Fruit fly (Drosophila melanogaster) whole organism, wandering third instar larva: ENCODE measurements around the gene simj.

Experiments
- Abd-B ChIP-seq: fragments of >200 bp; optimal IDR thresholded peaks from 2 replicates; lab custom pipeline; 2017; ENCODE audit warnings: missing biosample characterization, missing genetic modification characterization
- CG32264 ChIP-seq: fragments of 200-800 bp; sonication (Bioruptor generic); optimal IDR thresholded peaks from 2 replicates; lab custom pipeline; 2016; ENCODE audit warnings: missing biosample characterization, missing genetic modification characterization
- CG9705 ChIP-seq: fragments of 200-800 bp; sonication (Bioruptor generic); optimal IDR thresholded peaks from 2 replicates; lab custom pipeline; 2018; ENCODE audit warnings: missing biosample characterization, mild to moderate bottlenecking, missing genetic modification characterization
- CrebA ChIP-seq: fragments of 200-800 bp; sonication (Bioruptor generic); optimal IDR thresholded peaks from 2 replicates; lab custom pipeline; 2016; ENCODE audit warnings: missing biosample characterization, mild to moderate bottlenecking, missing genetic modification characterization, borderline replicate concordance
- Dfd ChIP-seq: fragments of >200 bp; optimal IDR thresholded peaks from 2 replicates; lab custom pipeline; 2017; ENCODE audit warnings: missing biosample characterization, missing genetic modification characterization
- Dif ChIP-seq: fragments of 200-275, 200-300 bp; sonication (Bioruptor generic); optimal IDR thresholded peaks from 2 replicates; lab custom pipeline; 2018; ENCODE audit warnings: missing biosample characterization, missing genetic modification characterization; ENCODE audit not compliant: partially characterized antibody
- GATAd ChIP-seq: sonication (Bioruptor generic); optimal IDR thresholded peaks from 2 replicates; lab custom pipeline; 2016; ENCODE audit warnings: missing biosample characterization, missing genetic modification characterization
- HLH106 ChIP-seq: fragments of 200-800 bp; optimal IDR thresholded peaks from 3 replicates; lab custom pipeline; 2019; ENCODE audit warnings: missing biosample characterization, mild to moderate bottlenecking, missing genetic modification characterization, moderate library complexity
- Hnf4 ChIP-seq: fragments of 200-800 bp; sonication (Bioruptor generic); optimal IDR thresholded peaks from 2 replicates; lab custom pipeline; 2016; ENCODE audit warnings: missing biosample characterization, mild to moderate bottlenecking, missing genetic modification characterization
- Hr78 ChIP-seq: fragments of >200 bp; optimal IDR thresholded peaks from 2 replicates; lab custom pipeline; 2017; ENCODE audit warnings: missing biosample characterization, missing genetic modification characterization
- Hr83 ChIP-seq: fragments of 200-300 bp; sonication (Bioruptor generic); optimal IDR thresholded peaks from 2 replicates; lab custom pipeline; 2016; ENCODE audit warnings: missing biosample characterization, mild to moderate bottlenecking, missing genetic modification characterization, moderate library complexity; ENCODE audit not compliant: poor library complexity, severe bottlenecking
- Jra ChIP-seq: sonication (Bioruptor generic); optimal IDR thresholded peaks from 2 replicates; lab custom pipeline; 2016; ENCODE audit warnings: missing biosample characterization, missing genetic modification characterization
- Mio ChIP-seq: sonication (Bioruptor generic); optimal IDR thresholded peaks from 2 replicates; lab custom pipeline; 2016; ENCODE audit warnings: missing biosample characterization, missing genetic modification characterization
- Myc ChIP-seq: fragments of >200 bp; optimal IDR thresholded peaks from 2 replicates; lab custom pipeline; 2017
- N ChIP-seq: fragments of >200 bp; optimal IDR thresholded peaks from 2 replicates; lab custom pipeline; 2018; ENCODE audit warnings: missing biosample characterization, missing external identifiers, missing genetic modification characterization
- OdsH ChIP-seq: fragments of 200-800 bp; sonication (Bioruptor generic); optimal IDR thresholded peaks from 2 replicates; lab custom pipeline; 2016; ENCODE audit warnings: missing biosample characterization, mild to moderate bottlenecking, missing genetic modification characterization
- Rel ChIP-seq, 2 experiments: fragments of 200-800 bp; sonication (Bioruptor generic) in 1 of 2; optimal IDR thresholded peaks; 2 replicates in 1 of 2; 3 replicates in 1 of 2; lab custom pipeline; 2016 to 2019; ENCODE audit warnings: mild to moderate bottlenecking in 2 of 2, missing biosample characterization in 2 of 2, missing genetic modification characterization in 2 of 2, moderate library complexity in 1 of 2
- Sp1 ChIP-seq: fragments of 200-800 bp; sonication (Bioruptor generic); optimal IDR thresholded peaks from 3 replicates; lab custom pipeline; 2019; ENCODE audit warnings: missing biosample characterization, mild to moderate bottlenecking, missing genetic modification characterization, moderate library complexity
- Vsx2 ChIP-seq: fragments of 200-300, 225-300 bp; sonication (Bioruptor generic); optimal IDR thresholded peaks from 2 replicates; lab custom pipeline; 2018; ENCODE audit warnings: missing biosample characterization, missing genetic modification characterization; ENCODE audit not compliant: partially characterized antibody
- br ChIP-seq: fragments of 200-800 bp; sonication (Bioruptor generic); optimal IDR thresholded peaks from 2 replicates; lab custom pipeline; 2016; ENCODE audit warnings: missing biosample characterization, missing genetic modification characterization
- brk ChIP-seq: fragments of 200-800 bp; sonication (Bioruptor generic); optimal IDR thresholded peaks from 2 replicates; lab custom pipeline; 2016; ENCODE audit warnings: missing biosample characterization, mild to moderate bottlenecking, missing genetic modification characterization
- dl ChIP-seq, 2 experiments: fragments of 175-275, 200-275 bp in 1 of 2; fragments of 200-275 bp in 1 of 2; sonication (Bioruptor generic); optimal IDR thresholded peaks; lab custom pipeline; 2018; ENCODE audit warnings: mild to moderate bottlenecking in 2 of 2, missing biosample characterization in 2 of 2, missing genetic modification characterization in 2 of 2, moderate library complexity in 2 of 2; ENCODE audit not compliant: partially characterized antibody in 2 of 2, insufficient read depth in 1 of 2
- dmrt93B ChIP-seq: fragments of 200-800 bp; sonication (Bioruptor generic); optimal IDR thresholded peaks from 2 replicates; lab custom pipeline; 2018; ENCODE audit warnings: missing biosample characterization, mild to moderate bottlenecking, missing genetic modification characterization
- dsf ChIP-seq: sonication (Bioruptor generic); optimal IDR thresholded peaks from 2 replicates; lab custom pipeline; 2016; ENCODE audit warnings: missing biosample characterization, missing genetic modification characterization, borderline replicate concordance
- ey ChIP-seq: fragments of 200-800 bp; sonication (Bioruptor generic); optimal IDR thresholded peaks from 2 replicates; lab custom pipeline; 2016; ENCODE audit warnings: missing biosample characterization, missing genetic modification characterization
- foxo ChIP-seq, 2 experiments: fragments of 200-800 bp; sonication (Bioruptor generic); optimal IDR thresholded peaks; 2 replicates in 1 of 2; 3 replicates in 1 of 2; lab custom pipeline; 2016 to 2017; ENCODE audit warnings: missing biosample characterization in 2 of 2, missing genetic modification characterization in 2 of 2
- fru ChIP-seq: fragments of 200-800 bp; sonication (Bioruptor generic); optimal IDR thresholded peaks from 3 replicates; lab custom pipeline; 2016; ENCODE audit warnings: missing biosample characterization, mild to moderate bottlenecking, missing genetic modification characterization
- h ChIP-seq: fragments of 200-800 bp; sonication (Bioruptor generic); optimal IDR thresholded peaks from 3 replicates; lab custom pipeline; 2016; ENCODE audit warnings: missing biosample characterization, mild to moderate bottlenecking, missing genetic modification characterization
- jim ChIP-seq: fragments of 175-275, 200-325 bp; sonication (Bioruptor generic); optimal IDR thresholded peaks from 2 replicates; lab custom pipeline; 2016; ENCODE audit warnings: missing biosample characterization, mild to moderate bottlenecking, missing genetic modification characterization
- lola ChIP-seq: fragments of >200 bp; optimal IDR thresholded peaks from 2 replicates; lab custom pipeline; 2017; ENCODE audit warnings: missing biosample characterization, missing genetic modification characterization
- pan ChIP-seq: fragments of >200 bp; optimal IDR thresholded peaks from 2 replicates; lab custom pipeline; 2017
- psq ChIP-seq: fragments of 200-800 bp; sonication (Bioruptor generic); optimal IDR thresholded peaks from 3 replicates; lab custom pipeline; 2017; ENCODE audit warnings: missing biosample characterization, mild to moderate bottlenecking, missing genetic modification characterization, moderate library complexity
- rgr ChIP-seq: fragments of 200-800 bp; sonication (Bioruptor generic); optimal IDR thresholded peaks from 3 replicates; lab custom pipeline; 2016; ENCODE audit warnings: missing biosample characterization, mild to moderate bottlenecking, missing genetic modification characterization
- sage ChIP-seq: fragments of 200-800 bp; sonication (Bioruptor generic); optimal IDR thresholded peaks from 2 replicates; lab custom pipeline; 2016; ENCODE audit warnings: missing biosample characterization, mild to moderate bottlenecking, missing genetic modification characterization
- sv ChIP-seq: fragments of 200-800 bp; sonication (Bioruptor generic); optimal IDR thresholded peaks from 3 replicates; lab custom pipeline; 2016; ENCODE audit warnings: missing biosample characterization, missing genetic modification characterization
- tai ChIP-seq: sonication (Bioruptor generic); optimal IDR thresholded peaks from 2 replicates; lab custom pipeline; 2016; ENCODE audit warnings: missing biosample characterization, missing genetic modification characterization
- usp ChIP-seq: fragments of >200 bp; optimal IDR thresholded peaks from 2 replicates; lab custom pipeline; 2017; ENCODE audit warnings: missing biosample characterization, missing genetic modification characterization
- woc ChIP-seq: sonication (Bioruptor generic); optimal IDR thresholded peaks from 2 replicates; lab custom pipeline; 2016; ENCODE audit warnings: missing biosample characterization, mild to moderate bottlenecking, missing genetic modification characterization

Gene simj

DNA sequence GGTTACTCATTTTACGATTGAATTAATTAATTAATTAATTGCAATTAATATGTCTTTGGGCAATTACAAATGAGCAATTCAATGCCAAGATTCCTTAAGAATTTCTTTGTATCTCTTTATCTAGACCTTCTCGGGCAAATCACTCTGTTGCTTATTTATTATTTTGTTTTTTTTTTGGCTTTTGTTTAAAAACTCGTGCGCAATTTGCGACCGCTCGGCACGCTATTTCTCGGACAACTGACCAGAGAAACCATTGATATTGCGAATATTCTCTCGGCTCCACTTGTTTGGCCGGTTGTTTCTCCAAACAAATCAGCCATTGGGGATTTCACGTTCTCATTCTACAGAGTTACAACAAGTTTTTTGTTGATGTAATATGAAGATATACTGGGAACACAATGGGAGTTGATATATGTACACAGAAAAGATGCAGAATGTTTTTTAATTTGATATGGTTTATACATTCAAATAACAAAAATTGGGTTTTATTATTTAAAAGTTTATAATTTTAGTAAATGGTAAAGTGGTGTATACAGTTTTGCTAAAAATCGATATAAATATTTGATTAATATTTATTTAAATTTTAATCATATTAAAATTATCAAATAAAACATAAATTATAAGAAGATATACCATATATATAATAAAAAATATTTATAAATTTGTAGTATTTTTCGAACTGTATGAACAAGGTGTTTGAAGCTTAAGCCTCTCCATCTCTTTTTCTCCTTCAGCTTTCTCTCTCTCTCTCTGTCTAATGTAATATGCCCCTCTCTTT is 32.3 kb downstream of the simj start, which contains the start of gene NijA:
TSS of gene NijA (minus strand) at position 243 of the 778 bp plus-strand sequence.
- TF ChIP-seq HLH106 (tag; lab: Kevin White, UChicago): peak; percentile 80
- no peak for TF ChIP-seq sv
- no peak for TF ChIP-seq CG9705 (GFP tag; lab: Kevin White, UChicago)
- TF ChIP-seq lola (GFP tag; lab: Kevin White, UChicago): no peak
- peak; percentile 23 for TF ChIP-seq rgr (GFP tag; lab: Kevin White, UChicago)
- TF ChIP-seq woc (GFP tag; lab: Kevin White, UChicago): no peak
- no peak for TF ChIP-seq dl (GFP tag; optimal IDR thresholded peaks at IDR 0.05; lab: Kevin White, UChicago; ENCODE audit: insufficient read depth in 1 of 2, partially characterized antibody in 2 of 2)
- peak; percentile 85 for TF ChIP-seq Sp1 (GFP tag; lab: Kevin White, UChicago)
- TF ChIP-seq br (GFP tag; lab: Kevin White, UChicago): no peak
- no peak for TF ChIP-seq dsf
- peak; percentile 53 for TF ChIP-seq OdsH (GFP tag; lab: Kevin White, UChicago)
- TF ChIP-seq usp (GFP tag; lab: Kevin White, UChicago): no peak
- peak in 1 of 2 experiments; percentile 69 for TF ChIP-seq foxo (GFP tag; optimal IDR thresholded peaks at IDR 0.05; lab: Kevin White, UChicago)
- TF ChIP-seq ey (GFP tag; lab: Kevin White, UChicago): no peak
- peak; percentile 55 for TF ChIP-seq Hr83 (GFP tag; lab: Kevin White, UChicago)
- peak; percentile 70 for TF ChIP-seq psq
- no peak for TF ChIP-seq CrebA
- peak; percentile 38 for TF ChIP-seq sage (GFP tag; lab: Kevin White, UChicago)
- TF ChIP-seq N (GFP tag; lab: Kevin White, UChicago): no peak
- peak; percentile 65 for TF ChIP-seq jim
- TF ChIP-seq Dif (GFP tag; lab: Kevin White, UChicago): peak; percentile 35
- TF ChIP-seq Jra (GFP tag; lab: Kevin White, UChicago): no peak
- no peak for TF ChIP-seq CG32264 (GFP tag; lab: Kevin White, UChicago)
- peak; percentile 25 for TF ChIP-seq Hnf4 (GFP tag; lab: Kevin White, UChicago)
- no peak for TF ChIP-seq tai (GFP tag; lab: Kevin White, UChicago)
- TF ChIP-seq Rel (GFP tag; optimal IDR thresholded peaks at IDR 0.05; lab: Kevin White, UChicago): no peak
- peak; percentile 90 for TF ChIP-seq Rel (tag; optimal IDR thresholded peaks at IDR 0.05; lab: Kevin White, UChicago)
- no peak for TF ChIP-seq Abd-B
- peak; percentile 42 for TF ChIP-seq Vsx2 (GFP tag; lab: Kevin White, UChicago)
- TF ChIP-seq Mio (GFP tag; lab: Kevin White, UChicago): no peak
- TF ChIP-seq GATAd: no peak
- TF ChIP-seq h (GFP tag; lab: Kevin White, UChicago): no peak
- TF ChIP-seq fru (GFP tag; lab: Kevin White, UChicago): peak; percentile 52
- no peak for TF ChIP-seq brk (GFP tag; lab: Kevin White, UChicago)
- no peak for TF ChIP-seq Hr78 (GFP tag; lab: Kevin White, UChicago)
- no peak for TF ChIP-seq pan (lab: Kevin White, UChicago)
- TF ChIP-seq Myc (lab: Kevin White, UChicago): no peak
- no peak for TF ChIP-seq Dfd (GFP tag; lab: Kevin White, UChicago)
- no peak for TF ChIP-seq dmrt93B (GFP tag; lab: Kevin White, UChicago)

- TF ChIP-seq CG32264 (GFP tag; lab: Kevin White, UChicago): no peak
- TF ChIP-seq rgr (GFP tag; lab: Kevin White, UChicago): peak; percentile 7
- no peak for TF ChIP-seq Rel (GFP tag; optimal IDR thresholded peaks at IDR 0.05; lab: Kevin White, UChicago)
- peak; percentile 56 for TF ChIP-seq Rel (tag; optimal IDR thresholded peaks at IDR 0.05; lab: Kevin White, UChicago)
- no peak for TF ChIP-seq foxo (GFP tag; optimal IDR thresholded peaks at IDR 0.05; lab: Kevin White, UChicago)
- TF ChIP-seq ey (GFP tag; lab: Kevin White, UChicago): peak; percentile 3
- TF ChIP-seq Hr83 (GFP tag; lab: Kevin White, UChicago): no peak
- TF ChIP-seq brk (GFP tag; lab: Kevin White, UChicago): peak; percentile 46
These were observed 33.0 kb downstream of the simj start for dm6 chr3L:10697413-10698118.
